Worm (Caenorhabditis elegans) whole organism, late embryonic: ENCODE data around the gene clec-234.

ENCODE experiments used
- T23F11.4 ChIP-seq: fragments of 200-800 bp; sonication (Bioruptor generic); optimal IDR thresholded peaks from 2 replicates; lab custom pipeline; 2018; ENCODE audit warnings: mild to moderate bottlenecking, missing genetic modification characterization, missing compliant biosample characterization
- ahr-1 ChIP-seq: sonication (generic microtip); optimal IDR thresholded peaks from 2 replicates; lab custom pipeline; 2016; ENCODE audit warnings: missing genetic modification characterization, missing compliant biosample characterization
- ceh-18 ChIP-seq: sonication (generic microtip); optimal IDR thresholded peaks from 2 replicates; lab custom pipeline; 2016; ENCODE audit warnings: missing genetic modification characterization, missing compliant biosample characterization
- ceh-31 ChIP-seq: sonication (generic microtip); optimal IDR thresholded peaks from 2 replicates; lab custom pipeline; 2016; ENCODE audit warnings: missing genetic modification characterization, missing compliant biosample characterization
- ceh-45 ChIP-seq: fragments of 200-800 bp; sonication (Bioruptor generic); IDR thresholded peaks from 2 replicates; pipeline ENCODE4 v1.3.6; 2022; ENCODE audit warnings: missing genetic modification reagents, missing genetic modification characterization, missing compliant biosample characterization
- dmd-4 ChIP-seq: sonication (generic microtip); optimal IDR thresholded peaks from 2 replicates; lab custom pipeline; 2016; ENCODE audit warnings: borderline replicate concordance, missing genetic modification characterization, missing compliant biosample characterization
- dve-1 ChIP-seq: sonication (generic microtip); optimal IDR thresholded peaks from 2 replicates; lab custom pipeline; 2017; ENCODE audit warnings: antibody characterized with exemption, mild to moderate bottlenecking, missing genetic modification characterization, missing compliant biosample characterization
- lin-11 ChIP-seq: fragments of 200-800 bp; sonication (Bioruptor generic); optimal IDR thresholded peaks from 2 replicates; lab custom pipeline; 2018; ENCODE audit warnings: mild to moderate bottlenecking, missing genetic modification characterization, missing compliant biosample characterization
- nhr-11 ChIP-seq: fragments of 150-350 bp; optimal IDR thresholded peaks from 2 replicates; lab custom pipeline; 2014; ENCODE audit warnings: missing biosample characterization, missing genetic modification characterization
- ttx-3 ChIP-seq: sonication (generic microtip); optimal IDR thresholded peaks from 2 replicates; lab custom pipeline; 2016; ENCODE audit warnings: missing genetic modification reagents, missing genetic modification characterization, missing compliant biosample characterization

Gene clec-234

ce11 chrV:16382949-16383348 is 50.4 kb downstream of the clec-234 start:
- TF ChIP-seq ceh-45 (GFP tag; lab: Robert Waterston, UW): no peak
- no peak for TF ChIP-seq lin-11 (tag; lab: Kevin White, UChicago)
- TF ChIP-seq nhr-11 (tag; lab: Kevin White, UChicago): no peak
- TF ChIP-seq ceh-18 (tag; lab: Kevin White, UChicago): no peak
- TF ChIP-seq T23F11.4 (GFP tag; lab: Kevin White, UChicago): no peak
- no peak for TF ChIP-seq ceh-31 (tag; lab: Kevin White, UChicago)
- no peak for TF ChIP-seq dmd-4 (tag; lab: Kevin White, UChicago)
- TF ChIP-seq dve-1: no peak
- TF ChIP-seq ttx-3 (tag; lab: Kevin White, UChicago): no peak
- TF ChIP-seq ahr-1 (tag; lab: Kevin White, UChicago): no peak
- TF ChIP-seq, all 69 proteins: peak for 0
